Worm (Caenorhabditis elegans): Measurements from ENCODE around the gene T10G3.4.
A peak's percentile ranks its signal among the peaks of the same experiment; 100 is the strongest.

The T10G3.4 gene

ce11 chrV:13459323-13459722, 24.9 kb downstream of the T10G3.4 start, which contains the start of gene bath-39 (continued):
- TF ChIP-seq C16A3.4 (tag; optimal IDR thresholded peaks at IDR 0.05) (no peak), hlh-4 (tag; optimal IDR thresholded peaks at IDR 0.05) (no peak), F16B12.6 (tag; optimal IDR thresholded peaks at IDR 0.05) (peak; percentile 81), blmp-1 (tag; optimal IDR thresholded peaks at IDR 0.05) (peak; percentile 22), lin-15B (tag; optimal IDR thresholded peaks at IDR 0.05) (peak; percentile 1), mdl-1 (tag; optimal IDR thresholded peaks at IDR 0.05) (no peak), nhr-71 (tag; optimal IDR thresholded peaks at IDR 0.05) (no peak), aha-1 (tag; optimal IDR thresholded peaks at IDR 0.05) (no peak), snu-23 (GFP tag; optimal IDR thresholded peaks at IDR 0.05) (peak; percentile 28), dpl-1 (GFP tag; optimal IDR thresholded peaks at IDR 0.05) (peak in 2 of 3 experiments; percentile 19 to 48), lsy-2 (tag; optimal IDR thresholded peaks at IDR 0.05) (peak in 1 of 2 experiments; percentile 40)

- no peak for TF ChIP-seq zip-4 (GFP tag; optimal IDR thresholded peaks at IDR 0.05)
- peak in 1 of 2 experiments; percentile 2 for TF ChIP-seq mdl-1 (tag; optimal IDR thresholded peaks at IDR 0.05)
- no peak for TF ChIP-seq pqm-1 (tag; optimal IDR thresholded peaks at IDR 0.05)
- no peak for TF ChIP-seq lir-3 (tag; optimal IDR thresholded peaks at IDR 0.05; ENCODE audit: poor library complexity)
- TF ChIP-seq snu-23 (GFP tag; optimal IDR thresholded peaks at IDR 0.05), result peak; percentile 47
- no peak for TF ChIP-seq vab-15 (tag; optimal IDR thresholded peaks at IDR 0.05)
- no peak for TF ChIP-seq hlh-17 (GFP tag; optimal IDR thresholded peaks at IDR 0.05; ENCODE audit: borderline replicate concordance)
- TF ChIP-seq efl-1 (optimal IDR thresholded peaks at IDR 0.05), result peak; percentile 5 to 37
- TF ChIP-seq efl-1 (GFP tag; optimal IDR thresholded peaks at IDR 0.05 in 1 of 2), result peak; percentile 36 to 43
- TF ChIP-seq C16A3.4 (tag; optimal IDR thresholded peaks at IDR 0.05), result peak; percentile 46
- TF ChIP-seq ceh-88 (GFP tag; IDR thresholded peaks at IDR 0.05), result no peak
- no peak for TF ChIP-seq jun-1 (tag; optimal IDR thresholded peaks at IDR 0.05)
- peak; percentile 26 to 59 for TF ChIP-seq lin-35 (GFP tag; optimal IDR thresholded peaks at IDR 0.05)
- TF ChIP-seq nhr-20 (tag; optimal IDR thresholded peaks at IDR 0.05), result no peak
- TF ChIP-seq nhr-90 (tag; optimal IDR thresholded peaks at IDR 0.05; ENCODE audit: poor library complexity), result no peak
- no peak for TF ChIP-seq fkh-8 (tag; optimal IDR thresholded peaks at IDR 0.05)
- TF ChIP-seq rnt-1 (tag; optimal IDR thresholded peaks at IDR 0.05), result peak; percentile 29
- TF ChIP-seq dsc-1 (tag; optimal IDR thresholded peaks at IDR 0.05), result no peak
- no peak for TF ChIP-seq efl-3 (GFP tag; optimal IDR thresholded peaks at IDR 0.05)
- peak; percentile 26 for TF ChIP-seq blmp-1 (tag; optimal IDR thresholded peaks at IDR 0.05)
- peak; percentile 90 for TF ChIP-seq F16B12.6 (tag; optimal IDR thresholded peaks at IDR 0.05)
- TF ChIP-seq nhr-77 (tag; optimal IDR thresholded peaks at IDR 0.05), result no peak
- TF ChIP-seq mef-2 (tag; optimal IDR thresholded peaks at IDR 0.05), result no peak
- no peak for TF ChIP-seq tbx-2 (tag; optimal IDR thresholded peaks at IDR 0.05)
- TF ChIP-seq ceh-82 (tag; optimal IDR thresholded peaks at IDR 0.05), result peak in 1 of 3 experiments; percentile 8
- no peak for TF ChIP-seq pax-3 (tag; optimal IDR thresholded peaks at IDR 0.05)
- no peak for TF ChIP-seq elt-3 (tag; optimal IDR thresholded peaks at IDR 0.05)
- no peak for TF ChIP-seq mep-1 (tag; optimal IDR thresholded peaks at IDR 0.05)
- peak; percentile 47 for TF ChIP-seq unc-130 (tag; optimal IDR thresholded peaks at IDR 0.05)
- no peak for TF ChIP-seq lin-15B (tag; optimal IDR thresholded peaks at IDR 0.05)
- TF ChIP-seq ztf-4 (tag; optimal IDR thresholded peaks at IDR 0.05), result no peak
- TF ChIP-seq C04F5.9 (tag; optimal IDR thresholded peaks at IDR 0.05), result no peak
- peak; percentile 20 to 45 for TF ChIP-seq lsy-2 (tag; optimal IDR thresholded peaks at IDR 0.05)
- TF ChIP-seq dpl-1 (GFP tag; optimal IDR thresholded peaks at IDR 0.05), result peak in 2 of 3 experiments; percentile 55 to 61
- peak; percentile 25 for TF ChIP-seq nhr-71 (tag; optimal IDR thresholded peaks at IDR 0.05)
- no peak for TF ChIP-seq swsn-7 (tag; optimal IDR thresholded peaks at IDR 0.05)
- no peak for TF ChIP-seq egl-27 (tag; optimal IDR thresholded peaks at IDR 0.05)
- no peak for TF ChIP-seq egl-13 (tag; optimal IDR thresholded peaks at IDR 0.05)
- no peak for TF ChIP-seq irx-1 (tag; optimal IDR thresholded peaks at IDR 0.05)
- TF ChIP-seq nhr-76 (tag; optimal IDR thresholded peaks at IDR 0.05), result no peak
- TF ChIP-seq pag-3 (tag; optimal IDR thresholded peaks at IDR 0.05; ENCODE audit: borderline replicate concordance, insufficient read depth), result no peak
- no peak for TF ChIP-seq sptf-1 (tag; optimal IDR thresholded peaks at IDR 0.05)
- no peak for TF ChIP-seq elt-2 (tag; optimal IDR thresholded peaks at IDR 0.05)
- no peak for TF ChIP-seq ama-1 (optimal IDR thresholded peaks at IDR 0.05)
- no peak for TF ChIP-seq sox-4 (tag; optimal IDR thresholded peaks at IDR 0.05)
- no peak for TF ChIP-seq hlh-4 (tag; optimal IDR thresholded peaks at IDR 0.05)
- TF ChIP-seq lin-13 (GFP tag; optimal IDR thresholded peaks at IDR 0.05), result no peak
- TF ChIP-seq mab-9 (GFP tag; IDR thresholded peaks at IDR 0.05), result no peak
Measured at ce11 chrV:13457858-13458257, 26.4 kb downstream of the T10G3.4 start, which contains the start of gene F25H9.2. Gene F25H9.2 (plus strand): TSS chrV:13458083.

Data from whole organism, L1 larva.